Fruit fly (Drosophila melanogaster) whole organism, adult: ENCODE measurements around the gene ymp.

ENCODE experiments used
- CG11617 ChIP-seq: fragments of 200-800 bp; sonication (Bioruptor generic); optimal IDR thresholded peaks from 2 replicates; lab custom pipeline; 2017; ENCODE audit warnings: mild to moderate bottlenecking, missing biosample characterization, missing genetic modification reagents, missing genetic modification characterization
- CG12768 ChIP-seq: fragments of 200-800 bp; sonication (Bioruptor generic); optimal IDR thresholded peaks from 2 replicates; lab custom pipeline; 2017; ENCODE audit warnings: missing biosample characterization, missing genetic modification characterization, mild to moderate bottlenecking, moderate library complexity, missing genetic modification reagents
- CG14711 ChIP-seq: fragments of 200-800 bp; sonication (Bioruptor generic); optimal IDR thresholded peaks from 2 replicates; lab custom pipeline; 2018; ENCODE audit warnings: missing biosample characterization, mild to moderate bottlenecking, missing genetic modification characterization, moderate library complexity
- CG1620 ChIP-seq: fragments of 200-800 bp; sonication (Bioruptor generic); optimal IDR thresholded peaks from 2 replicates; lab custom pipeline; 2016; ENCODE audit warnings: missing biosample characterization, missing genetic modification characterization
- CG33017 ChIP-seq: fragments of 200-800 bp; sonication (Bioruptor generic); optimal IDR thresholded peaks from 2 replicates; lab custom pipeline; 2018; ENCODE audit warnings: missing biosample characterization, mild to moderate bottlenecking, missing genetic modification characterization, moderate library complexity
- CG5204 ChIP-seq: fragments of 200-800 bp; sonication (Bioruptor generic); optimal IDR thresholded peaks from 2 replicates; lab custom pipeline; 2016; ENCODE audit warnings: missing biosample characterization, missing genetic modification characterization
- CG7045 ChIP-seq: fragments of 200-800 bp; sonication (Bioruptor generic); optimal IDR thresholded peaks from 2 replicates; lab custom pipeline; 2017; ENCODE audit warnings: missing biosample characterization, mild to moderate bottlenecking, missing genetic modification characterization
- CG7101 ChIP-seq: fragments of 200-800 bp; sonication (Bioruptor generic); optimal IDR thresholded peaks from 2 replicates; lab custom pipeline; 2018; ENCODE audit warnings: missing biosample characterization, mild to moderate bottlenecking, missing genetic modification characterization, moderate library complexity
- cic ChIP-seq: fragments of 200-800 bp; sonication (Bioruptor generic); optimal IDR thresholded peaks from 2 replicates; lab custom pipeline; 2017; ENCODE audit warnings: missing biosample characterization, mild to moderate bottlenecking, missing genetic modification characterization, moderate library complexity
- cnc ChIP-seq, 2 experiments: fragments of >200 bp; optimal IDR thresholded peaks; 2 replicates each; lab custom pipeline; 2017
- kay ChIP-seq: fragments of 200-800 bp; sonication (Bioruptor generic); peaks from one replicate; lab custom pipeline; 2016; ENCODE audit warnings: missing biosample characterization, missing genetic modification characterization, borderline replicate concordance
- ovo ChIP-seq: fragments of 200-800 bp; sonication (Bioruptor generic); optimal IDR thresholded peaks from 2 replicates; lab custom pipeline; 2016; ENCODE audit warnings: missing biosample characterization, missing genetic modification characterization
- pad ChIP-seq: fragments of 200-800 bp; sonication (Bioruptor generic); optimal IDR thresholded peaks from 3 replicates; lab custom pipeline; 2017; ENCODE audit warnings: missing biosample characterization, missing genetic modification characterization, mild to moderate bottlenecking, moderate library complexity, missing genetic modification reagents

DNA sequence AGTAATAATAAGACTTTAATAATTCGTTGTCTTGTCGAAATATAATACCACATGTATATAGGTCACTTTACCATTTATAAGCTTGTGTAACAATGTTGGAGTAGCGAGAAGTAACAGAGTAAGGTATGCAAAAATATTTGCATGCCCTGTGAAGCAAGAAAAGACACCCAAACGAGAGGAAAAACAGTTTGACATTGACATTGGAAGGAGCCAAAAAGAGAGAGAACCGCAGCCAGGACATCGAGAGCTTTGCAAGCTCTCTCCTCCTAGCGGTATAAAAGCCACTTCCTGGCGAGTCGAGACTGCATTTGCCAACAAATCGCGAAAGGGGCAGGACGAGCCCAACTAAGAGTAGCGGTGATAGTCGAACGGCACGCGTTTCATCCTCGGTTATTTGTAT lies 4.4 kb upstream of the ymp start, which contains the start of gene CG5079:
- TF ChIP-seq CG1620 (GFP tag; lab: Kevin White, UChicago), result no peak
- no peak for TF ChIP-seq CG7045
- TF ChIP-seq cic (GFP tag; lab: Kevin White, UChicago), result no peak
- TF ChIP-seq CG33017 (tag; lab: Kevin White, UChicago), result no peak
- no peak for TF ChIP-seq CG14711 (tag; lab: Kevin White, UChicago)
- TF ChIP-seq kay (GFP tag; lab: Kevin White, UChicago), result no peak
- TF ChIP-seq ovo, result no peak
- no peak for TF ChIP-seq CG12768 (GFP tag; lab: Kevin White, UChicago)
- TF ChIP-seq CG7101 (tag; lab: Kevin White, UChicago), result no peak
- no peak for TF ChIP-seq CG11617 (GFP tag; lab: Kevin White, UChicago)
- TF ChIP-seq pad (GFP tag; lab: Kevin White, UChicago), result no peak
- no peak for TF ChIP-seq cnc (optimal IDR thresholded peaks at IDR 0.05; lab: Kevin White, UChicago)
- TF ChIP-seq CG5204 (GFP tag; lab: Kevin White, UChicago), result no peak
